Worm (Caenorhabditis elegans): ENCODE measurements around the gene C18A3.3.

C18A3.3 gene

ce11 chrII:5748395-5748794 lies 32.3 kb downstream of the C18A3.3 start:
- TF ChIP-seq hpl-2 (GFP tag; optimal IDR thresholded peaks at IDR 0.05) (no peak), lin-13 (GFP tag; optimal IDR thresholded peaks at IDR 0.05) (no peak), unc-62 (GFP tag; optimal IDR thresholded peaks at IDR 0.05) (no peak), hlh-4 (tag; optimal IDR thresholded peaks at IDR 0.05) (no peak), sup-37 (GFP tag; optimal IDR thresholded peaks at IDR 0.05) (no peak), blmp-1 (tag; optimal IDR thresholded peaks at IDR 0.05) (no peak), nhr-71 (tag; optimal IDR thresholded peaks at IDR 0.05) (peak; percentile 4), nhr-237 (tag; optimal IDR thresholded peaks at IDR 0.05) (no peak), unc-98 (GFP tag; IDR thresholded peaks at IDR 0.05) (no peak), lin-14 (GFP tag; optimal IDR thresholded peaks at IDR 0.05) (peak; percentile 24), snu-23 (GFP tag; optimal IDR thresholded peaks at IDR 0.05) (no peak), ceh-90 (tag; optimal IDR thresholded peaks at IDR 0.05) (no peak), C34B4.2 (tag; optimal IDR thresholded peaks at IDR 0.05) (no peak), mef-2 (tag; optimal IDR thresholded peaks at IDR 0.05) (no peak), isw-1 (GFP tag; IDR thresholded peaks at IDR 0.05) (no peak), sox-4 (tag; optimal IDR thresholded peaks at IDR 0.05) (no peak), ceh-63 (GFP tag; optimal IDR thresholded peaks at IDR 0.05) (no peak), pag-3 (tag; optimal IDR thresholded peaks at IDR 0.05; ENCODE audit: borderline replicate concordance, insufficient read depth) (no peak), ets-5 (GFP tag; IDR thresholded peaks at IDR 0.05) (no peak), vab-15 (tag; optimal IDR thresholded peaks at IDR 0.05) (no peak), mep-1 (tag; optimal IDR thresholded peaks at IDR 0.05) (no peak), nhr-84 (tag; optimal IDR thresholded peaks at IDR 0.05) (no peak), snpc-4 (tag; optimal IDR thresholded peaks at IDR 0.05) (no peak), irx-1 (tag; optimal IDR thresholded peaks at IDR 0.05) (no peak), dsc-1 (tag; optimal IDR thresholded peaks at IDR 0.05) (no peak), alr-1 (tag; optimal IDR thresholded peaks at IDR 0.05; ENCODE audit: borderline replicate concordance) (no peak), fos-1 (tag; optimal IDR thresholded peaks at IDR 0.05) (no peak), grh-1 (GFP tag; IDR thresholded peaks at IDR 0.05) (no peak), lsy-2 (tag; optimal IDR thresholded peaks at IDR 0.05) (no peak), egl-13 (tag; optimal IDR thresholded peaks at IDR 0.05) (no peak), efl-1 (optimal IDR thresholded peaks at IDR 0.05) (no peak), efl-1 (GFP tag; optimal IDR thresholded peaks at IDR 0.05 in 1 of 2) (no peak), dpl-1 (GFP tag; optimal IDR thresholded peaks at IDR 0.05) (no peak), mdl-1 (tag; optimal IDR thresholded peaks at IDR 0.05) (no peak), ceh-8 (GFP tag; optimal IDR thresholded peaks at IDR 0.05) (no peak), efl-3 (GFP tag; optimal IDR thresholded peaks at IDR 0.05) (no peak), nhr-85 (tag) (no peak), unc-130 (tag; optimal IDR thresholded peaks at IDR 0.05) (no peak), lin-35 (GFP tag; optimal IDR thresholded peaks at IDR 0.05) (peak in 1 of 2 experiments; percentile 12), unc-86 (tag; optimal IDR thresholded peaks at IDR 0.05) (no peak), sptf-1 (tag; optimal IDR thresholded peaks at IDR 0.05) (no peak), lin-15B (tag; optimal IDR thresholded peaks at IDR 0.05) (no peak), tlp-1 (tag; optimal IDR thresholded peaks at IDR 0.05) (peak; percentile 65), ama-1 (optimal IDR thresholded peaks at IDR 0.05) (no peak), ces-1 (GFP tag; optimal IDR thresholded peaks at IDR 0.05) (no peak), nhr-20 (tag; optimal IDR thresholded peaks at IDR 0.05) (peak; percentile 3), C04F5.9 (tag; optimal IDR thresholded peaks at IDR 0.05) (no peak), nhr-90 (tag; optimal IDR thresholded peaks at IDR 0.05; ENCODE audit: poor library complexity) (no peak), ztf-11 (tag; optimal IDR thresholded peaks at IDR 0.05) (no peak), elt-2 (tag; optimal IDR thresholded peaks at IDR 0.05) (peak; percentile 99), egl-27 (tag; optimal IDR thresholded peaks at IDR 0.05) (no peak), pqm-1 (tag; optimal IDR thresholded peaks at IDR 0.05) (peak; percentile 90), ceh-82 (tag; optimal IDR thresholded peaks at IDR 0.05) (no peak), jun-1 (tag; optimal IDR thresholded peaks at IDR 0.05) (peak; percentile 47), nhr-12 (tag; optimal IDR thresholded peaks at IDR 0.05) (no peak)
